Fruit fly (Drosophila melanogaster) whole organism, wandering third instar larva: ENCODE data around the gene Diedel.

ENCODE experiments used
- br ChIP-seq: fragments of 200-800 bp; sonication (Bioruptor generic); optimal IDR thresholded peaks from 2 replicates; lab custom pipeline; 2016; ENCODE audit warnings: missing biosample characterization, missing genetic modification characterization
- brk ChIP-seq: fragments of 200-800 bp; sonication (Bioruptor generic); optimal IDR thresholded peaks from 2 replicates; lab custom pipeline; 2016; ENCODE audit warnings: missing biosample characterization, mild to moderate bottlenecking, missing genetic modification characterization
- rgr ChIP-seq: fragments of 200-800 bp; sonication (Bioruptor generic); optimal IDR thresholded peaks from 3 replicates; lab custom pipeline; 2016; ENCODE audit warnings: missing biosample characterization, mild to moderate bottlenecking, missing genetic modification characterization
- sage ChIP-seq: fragments of 200-800 bp; sonication (Bioruptor generic); optimal IDR thresholded peaks from 2 replicates; lab custom pipeline; 2016; ENCODE audit warnings: missing biosample characterization, mild to moderate bottlenecking, missing genetic modification characterization
- usp ChIP-seq: fragments of >200 bp; optimal IDR thresholded peaks from 2 replicates; lab custom pipeline; 2017; ENCODE audit warnings: missing biosample characterization, missing genetic modification characterization

dm6 chr3R:29522164-29522563 is 28.5 kb downstream of the Diedel start:
- TF ChIP-seq rgr (GFP tag; lab: Kevin White, UChicago) (peak; percentile 7), br (peak; percentile 10), usp (GFP tag; lab: Kevin White, UChicago) (no peak), brk (GFP tag; lab: Kevin White, UChicago) (peak; percentile 9), sage (GFP tag; lab: Kevin White, UChicago) (no peak)
